Worm (Caenorhabditis elegans) whole organism, young adult: ENCODE data around the gene mob-2.

ENCODE experiments used
- C06A6.2 ChIP-seq: fragments of 200-800 bp; sonication (Bioruptor generic); conservative IDR thresholded peaks from 2 replicates; pipeline ENCODE4 v1.3.6; 2022; ENCODE audit warnings: missing genetic modification characterization, missing compliant biosample characterization
- F23B12.7 ChIP-seq: sonication (generic microtip); optimal IDR thresholded peaks from 2 replicates; lab custom pipeline; 2017; ENCODE audit warnings: missing genetic modification characterization, mild to moderate bottlenecking, missing compliant biosample characterization, antibody characterized with exemption, moderate library complexity; ENCODE audit not compliant: insufficient read depth
- K11D2.4 ChIP-seq: fragments of 200-800 bp; sonication (Bioruptor generic); IDR thresholded peaks from 2 replicates; pipeline ENCODE4 v1.3.6; 2022; ENCODE audit warnings: missing genetic modification reagents, missing genetic modification characterization, missing compliant biosample characterization
- T07F8.4 ChIP-seq: sonication (generic microtip); optimal IDR thresholded peaks from 2 replicates; lab custom pipeline; 2016; ENCODE audit warnings: mild to moderate bottlenecking, missing genetic modification characterization, moderate library complexity, missing compliant biosample characterization
- ama-1 ChIP-seq, 3 experiments: fragments of 150-350 bp in 1 of 3; sonication (generic microtip) in 2 of 3; optimal IDR thresholded peaks; 2 replicates each; lab custom pipeline; 2014 to 2018; ENCODE audit warnings: missing biosample characterization in 2 of 3, missing genetic modification characterization in 2 of 3, missing genetic modification reagents in 2 of 3
- athp-1 ChIP-seq: sonication (generic microtip); optimal IDR thresholded peaks from 2 replicates; lab custom pipeline; 2017; ENCODE audit warnings: mild to moderate bottlenecking, missing genetic modification characterization, missing compliant biosample characterization
- attf-6 ChIP-seq: fragments of 200-800 bp; sonication (Bioruptor generic); IDR thresholded peaks from 2 replicates; pipeline ENCODE4 v1.3.6; 2022; ENCODE audit warnings: missing genetic modification reagents, missing genetic modification characterization, missing compliant biosample characterization
- bed-1 ChIP-seq: fragments of 200-800 bp; sonication (Bioruptor generic); IDR thresholded peaks from 2 replicates; pipeline ENCODE4 v1.3.6; 2022; ENCODE audit warnings: missing genetic modification reagents, missing genetic modification characterization, missing compliant biosample characterization
- cebp-1 ChIP-seq, 2 experiments: fragments of 200-800 bp in 1 of 2; sonication (Bioruptor generic) in 1 of 2; sonication (generic microtip) in 1 of 2; IDR thresholded peaks in 1 of 2; optimal IDR thresholded peaks in 1 of 2; 2 replicates each; pipeline versions ENCODE4 v1.3.6 to Lab custom; 2017 to 2022; ENCODE audit warnings: missing compliant biosample characterization in 2 of 2, missing genetic modification characterization in 2 of 2, mild to moderate bottlenecking in 1 of 2, missing genetic modification reagents in 1 of 2, moderate library complexity in 1 of 2
- cebp-2 ChIP-seq: fragments of 200-800 bp; sonication (Bioruptor generic); IDR thresholded peaks from 2 replicates; pipeline ENCODE4 v1.3.6; 2022; ENCODE audit warnings: missing genetic modification characterization, missing compliant biosample characterization
- ceh-100 ChIP-seq: fragments of 200-800 bp; sonication (Bioruptor generic); IDR thresholded peaks from 2 replicates; pipeline ENCODE4 v1.3.6; 2022; ENCODE audit warnings: missing genetic modification reagents, missing genetic modification characterization, missing compliant biosample characterization
- ceh-27 ChIP-seq: fragments of 200-800 bp; sonication (Bioruptor generic); optimal IDR thresholded peaks from 2 replicates; lab custom pipeline; 2018; ENCODE audit warnings: mild to moderate bottlenecking, missing genetic modification characterization, moderate library complexity, missing compliant biosample characterization
- ceh-58 ChIP-seq: fragments of 200-800 bp; sonication (Bioruptor generic); IDR thresholded peaks from 2 replicates; pipeline ENCODE4 v1.3.6; 2022; ENCODE audit warnings: missing genetic modification characterization, missing compliant biosample characterization
- ceh-79 ChIP-seq: sonication (generic microtip); optimal IDR thresholded peaks from 2 replicates; lab custom pipeline; 2017; ENCODE audit warnings: mild to moderate bottlenecking, missing genetic modification characterization, missing compliant biosample characterization
- ceh-91 ChIP-seq: fragments of 200-800 bp; sonication (Bioruptor generic); IDR thresholded peaks from 2 replicates; pipeline ENCODE4 v1.3.6; 2022; ENCODE audit warnings: missing genetic modification reagents, missing genetic modification characterization, missing compliant biosample characterization
- chd-7 ChIP-seq: sonication (generic microtip); optimal IDR thresholded peaks from 2 replicates; lab custom pipeline; 2016; ENCODE audit warnings: mild to moderate bottlenecking, missing genetic modification characterization, moderate library complexity, missing compliant biosample characterization
- dox-1 ChIP-seq: fragments of 200-800 bp; sonication (Bioruptor generic); IDR thresholded peaks from 2 replicates; pipeline ENCODE4 v1.3.6; 2022; ENCODE audit warnings: missing genetic modification reagents, missing genetic modification characterization, missing compliant biosample characterization
- efl-1 ChIP-seq: fragments of 150-350 bp; optimal IDR thresholded peaks from 2 replicates; lab custom pipeline; 2014; ENCODE audit warnings: missing biosample characterization, missing genetic modification reagents, missing genetic modification characterization
- egl-44 ChIP-seq: fragments of 200-800 bp; sonication (Bioruptor generic); IDR thresholded peaks from 2 replicates; pipeline ENCODE4 v1.3.6; 2022; ENCODE audit warnings: missing genetic modification reagents, missing genetic modification characterization, missing compliant biosample characterization
- egrh-3 ChIP-seq: fragments of 200-800 bp; sonication (Bioruptor generic); IDR thresholded peaks from 2 replicates; pipeline ENCODE4 v1.3.6; 2022; ENCODE audit warnings: missing genetic modification reagents, missing genetic modification characterization, missing compliant biosample characterization
- hlh-12 ChIP-seq: sonication (generic microtip); optimal IDR thresholded peaks from 2 replicates; lab custom pipeline; 2016; ENCODE audit warnings: missing genetic modification characterization, missing compliant biosample characterization
- hmg-20 ChIP-seq: fragments of 200-800 bp; sonication (Bioruptor generic); IDR thresholded peaks from 2 replicates; pipeline ENCODE4 v1.3.6; 2022; ENCODE audit warnings: missing genetic modification reagents, missing genetic modification characterization, missing compliant biosample characterization
- hsf-1 ChIP-seq: fragments of 200-800 bp; sonication (Bioruptor generic); IDR thresholded peaks from 2 replicates; pipeline ENCODE4 v1.3.6; 2022; ENCODE audit warnings: missing genetic modification reagents, missing genetic modification characterization, missing compliant biosample characterization
- lin-26 ChIP-seq: fragments of 200-800 bp; sonication (Bioruptor generic); IDR thresholded peaks from 2 replicates; pipeline ENCODE4 v1.3.6; 2022; ENCODE audit warnings: missing genetic modification reagents, missing genetic modification characterization, missing compliant biosample characterization
- lin-40 ChIP-seq: sonication (generic microtip); optimal IDR thresholded peaks from 2 replicates; lab custom pipeline; 2016; ENCODE audit warnings: missing genetic modification characterization, mild to moderate bottlenecking, missing compliant biosample characterization, missing genotype, missing genetic modification reagents
- lsy-27 ChIP-seq: sonication (generic microtip); optimal IDR thresholded peaks from 2 replicates; lab custom pipeline; 2017; ENCODE audit warnings: missing genetic modification characterization, mild to moderate bottlenecking, missing compliant biosample characterization, antibody characterized with exemption, missing genotype, borderline replicate concordance; ENCODE audit not compliant: insufficient read depth
- madf-10 ChIP-seq: sonication (generic microtip); optimal IDR thresholded peaks from 2 replicates; lab custom pipeline; 2016; ENCODE audit warnings: mild to moderate bottlenecking, missing genetic modification characterization, missing compliant biosample characterization
- mel-28 ChIP-seq: sonication (generic microtip); optimal IDR thresholded peaks from 2 replicates; lab custom pipeline; 2016; ENCODE audit warnings: borderline replicate concordance, mild to moderate bottlenecking, missing genetic modification characterization, missing compliant biosample characterization
- mxl-1 ChIP-seq: sonication (generic microtip); optimal IDR thresholded peaks from 2 replicates; lab custom pipeline; 2016; ENCODE audit warnings: missing genetic modification characterization, missing compliant biosample characterization
- nhr-27 ChIP-seq: fragments of 200-800 bp; sonication (Bioruptor generic); optimal IDR thresholded peaks from 2 replicates; lab custom pipeline; 2018; ENCODE audit warnings: mild to moderate bottlenecking, missing genetic modification characterization, moderate library complexity, missing compliant biosample characterization
- nhr-90 ChIP-seq: sonication (generic microtip); optimal IDR thresholded peaks from 2 replicates; lab custom pipeline; 2016; ENCODE audit warnings: missing genotype, mild to moderate bottlenecking, missing genetic modification characterization, missing compliant biosample characterization
- pha-4 ChIP-seq: fragments of 150-350 bp; sonication (generic microtip); optimal IDR thresholded peaks from 2 replicates; lab custom pipeline; 2014; ENCODE audit warnings: missing biosample characterization, missing genetic modification reagents, missing genetic modification characterization
- rec-8 ChIP-seq, 2 experiments: sonication (generic microtip); optimal IDR thresholded peaks; 2 replicates each; lab custom pipeline; 2016; ENCODE audit warnings: mild to moderate bottlenecking in 2 of 2, missing genetic modification characterization in 2 of 2, missing genetic modification reagents in 2 of 2, missing genotype in 2 of 2, missing biosample characterization in 1 of 2, missing compliant biosample characterization in 1 of 2, moderate library complexity in 1 of 2
- sea-2 ChIP-seq: fragments of 200-800 bp; sonication (Bioruptor generic); IDR thresholded peaks from 2 replicates; pipeline ENCODE4 v1.3.6; 2022; ENCODE audit warnings: missing genetic modification characterization, missing compliant biosample characterization
- somi-1 ChIP-seq: fragments of 200-800 bp; sonication (Bioruptor generic); optimal IDR thresholded peaks from 2 replicates; lab custom pipeline; 2018; ENCODE audit warnings: mild to moderate bottlenecking, missing genetic modification characterization, missing compliant biosample characterization
- tbx-9 ChIP-seq: sonication (generic microtip); optimal IDR thresholded peaks from 2 replicates; lab custom pipeline; 2016; ENCODE audit warnings: borderline replicate concordance, missing genetic modification characterization, inconsistent platforms, missing compliant biosample characterization
- tlf-1 ChIP-seq: fragments of 200-800 bp; sonication (Bioruptor generic); optimal IDR thresholded peaks from 2 replicates; lab custom pipeline; 2018; ENCODE audit warnings: mild to moderate bottlenecking, missing genetic modification characterization, missing compliant biosample characterization
- unc-130 ChIP-seq: sonication (generic microtip); optimal IDR thresholded peaks from 2 replicates; lab custom pipeline; 2016; ENCODE audit warnings: missing genetic modification reagents, missing genetic modification characterization, missing compliant biosample characterization
- unc-62 ChIP-seq: fragments of 150-350 bp; optimal IDR thresholded peaks from 2 replicates; lab custom pipeline; 2014; ENCODE audit warnings: missing biosample characterization, missing genetic modification reagents, missing genetic modification characterization
- zfh-2 ChIP-seq: fragments of 200-800 bp; sonication (Bioruptor generic); conservative IDR thresholded peaks from 2 replicates; pipeline ENCODE4 v1.3.6; 2022; ENCODE audit warnings: missing genetic modification reagents, missing genetic modification characterization, missing compliant biosample characterization
- ztf-3 ChIP-seq: fragments of 200-800 bp; sonication (Bioruptor generic); optimal IDR thresholded peaks from 2 replicates; lab custom pipeline; 2018; ENCODE audit warnings: mild to moderate bottlenecking, missing genetic modification characterization, missing compliant biosample characterization

mob-2 gene

DNA sequence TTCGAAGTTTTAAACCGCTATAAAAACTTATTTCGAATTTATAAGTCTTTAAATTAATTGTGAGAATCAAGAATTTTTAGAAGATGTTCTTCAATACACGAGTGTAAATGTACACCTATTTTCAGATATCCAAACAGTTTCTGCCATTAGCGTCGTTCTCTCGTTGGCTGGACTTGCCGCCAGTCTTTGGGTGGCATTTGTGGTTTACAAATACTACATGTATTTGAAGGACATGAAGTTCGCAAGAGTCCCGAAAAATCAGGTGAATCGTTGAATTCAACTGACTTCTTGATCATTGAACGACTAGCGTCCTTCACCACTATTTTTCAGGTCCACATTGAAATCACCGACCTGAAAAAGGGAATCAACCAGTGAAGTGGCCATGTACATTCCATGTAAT, 54.2 kb downstream of the mob-2 start:
- no peak for TF ChIP-seq pha-4 (tag; lab: Kevin White, UChicago)

DNA sequence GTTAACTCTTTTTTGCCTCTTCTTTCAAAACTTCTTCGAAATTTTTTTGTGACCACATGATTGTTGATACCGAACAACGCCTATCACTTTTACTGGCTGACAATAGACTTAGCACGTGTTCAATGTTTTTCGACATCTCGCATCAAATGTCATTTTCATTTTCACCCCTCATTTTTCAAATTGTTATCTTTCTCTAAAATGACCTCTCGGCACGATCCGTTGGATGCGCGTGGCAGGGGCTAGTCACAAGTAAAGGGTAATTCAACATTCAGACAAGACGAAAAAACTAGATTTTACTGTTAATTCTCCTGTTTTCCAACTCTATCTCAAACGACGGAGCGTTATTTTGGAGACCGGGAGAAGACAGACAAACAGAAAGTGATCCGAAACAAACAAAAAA, 56.4 kb downstream of the mob-2 start, which contains the start of gene F17H10.2:
F17H10.2 (plus strand) TSS at position 316 of the 400 bp plus-strand sequence.
- no peak for TF ChIP-seq hlh-12 (tag; lab: Kevin White, UChicago)
- no peak for TF ChIP-seq hmg-20
- TF ChIP-seq bed-1 (GFP tag; lab: Robert Waterston, UW), result no peak
- no peak for TF ChIP-seq sea-2 (GFP tag; lab: Robert Waterston, UW)
- peak; percentile 20 for TF ChIP-seq lin-40 (tag; lab: Kevin White, UChicago)
- TF ChIP-seq ceh-79, result no peak
- no peak for TF ChIP-seq nhr-27 (tag; lab: Kevin White, UChicago)
- no peak for TF ChIP-seq ama-1 (optimal IDR thresholded peaks at IDR 0.05; lab: Kevin White, UChicago)
- TF ChIP-seq ama-1 (GFP tag; optimal IDR thresholded peaks at IDR 0.05; lab: Kevin White, UChicago), result no peak
- TF ChIP-seq lin-26, result 0 out of 2 replicates have a peak, but pooled peaks have one; percentile 47
- peak; percentile 29 for TF ChIP-seq chd-7 (tag; lab: Kevin White, UChicago)
- TF ChIP-seq K11D2.4 (GFP tag; lab: Robert Waterston, UW), result peak; percentile 24; the same call in 1 of the 2 replicates
- no peak for TF ChIP-seq ceh-91 (GFP tag; lab: Robert Waterston, UW)
- TF ChIP-seq tlf-1 (GFP tag; lab: Kevin White, UChicago), result no peak
- TF ChIP-seq ceh-100 (GFP tag; lab: Robert Waterston, UW), result no peak
- TF ChIP-seq lsy-27, result no peak
- peak; percentile 59 for TF ChIP-seq somi-1 (GFP tag; lab: Kevin White, UChicago)
- no peak for TF ChIP-seq F23B12.7 (tag; lab: Kevin White, UChicago)
- TF ChIP-seq tbx-9 (tag; lab: Kevin White, UChicago), result no peak
- no peak for TF ChIP-seq cebp-1 (GFP tag; IDR thresholded peaks at IDR 0.05; lab: Robert Waterston, UW)
- peak; percentile 27 for TF ChIP-seq cebp-1 (tag; optimal IDR thresholded peaks at IDR 0.05; lab: Kevin White, UChicago)
- TF ChIP-seq mxl-1 (tag; lab: Kevin White, UChicago), result no peak
- TF ChIP-seq unc-62 (GFP tag; lab: Kevin White, UChicago), result no peak

DNA sequence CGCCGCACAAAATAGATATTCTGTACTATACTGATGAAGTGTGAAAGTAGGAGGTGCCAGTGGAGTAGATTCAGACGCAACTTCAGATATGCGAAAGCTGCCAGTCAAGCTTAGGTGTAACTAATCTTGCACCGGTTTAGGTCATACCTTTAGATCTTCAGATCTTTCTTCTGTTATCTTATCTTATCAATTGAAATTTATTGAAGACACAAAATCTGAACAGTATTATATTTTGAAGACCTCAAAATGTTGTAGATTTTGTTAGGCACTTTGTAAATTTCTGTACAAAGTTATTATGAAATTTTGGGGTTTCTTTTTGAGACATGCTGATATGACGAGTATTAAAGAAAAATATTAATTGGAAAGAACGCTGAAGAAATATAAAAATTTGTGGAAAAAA, 57.2 kb downstream of the mob-2 start:
- no peak for TF ChIP-seq tlf-1 (GFP tag; lab: Kevin White, UChicago)
- TF ChIP-seq rec-8 (tag; optimal IDR thresholded peaks at IDR 0.05; lab: Kevin White, UChicago), result no peak

- no peak for TF ChIP-seq dox-1 (GFP tag; lab: Robert Waterston, UW)
Observed at ce11 chrX:13110004-13110403, 59.9 kb downstream of the mob-2 start.

- TF ChIP-seq nhr-90 (tag; lab: Kevin White, UChicago) (peak; percentile 28), T07F8.4 (tag; lab: Kevin White, UChicago) (no peak), cebp-2 (0 out of 2 replicates have a peak, but pooled peaks have one; percentile 34), pha-4 (tag; lab: Kevin White, UChicago) (no peak), ceh-58 (GFP tag; lab: Robert Waterston, UW) (no peak), egl-44 (GFP tag; lab: Robert Waterston, UW) (peak; percentile 47; the same call in 1 of the 2 replicates), ceh-27 (GFP tag; lab: Kevin White, UChicago) (no peak), mel-28 (peak; percentile 19), attf-6 (GFP tag; lab: Robert Waterston, UW) (no peak), unc-130 (GFP tag; lab: Kevin White, UChicago) (no peak), athp-1 (tag; lab: Kevin White, UChicago) (peak; percentile 52), C06A6.2 (GFP tag; lab: Robert Waterston, UW) (no peak), efl-1 (GFP tag; lab: Kevin White, UChicago) (no peak), hsf-1 (GFP tag; lab: Robert Waterston, UW) (no peak), nhr-27 (tag; lab: Kevin White, UChicago) (no peak), zfh-2 (no peak), egrh-3 (GFP tag; lab: Robert Waterston, UW) (no peak), ceh-100 (GFP tag; lab: Robert Waterston, UW) (no peak), madf-10 (no peak), ztf-3 (GFP tag; lab: Kevin White, UChicago) (no peak)
Observed at ce11 chrX:13108664-13109063, 61.2 kb downstream of the mob-2 start.
